Fruit fly (Drosophila melanogaster) whole organism, embryonic: Measurements from ENCODE around the gene eas.

Experiments used
- ATbp ChIP-seq: fragments of 200-800 bp; sonication (Bioruptor generic); optimal IDR thresholded peaks from 2 replicates; lab custom pipeline; 2017; ENCODE audit warnings: missing biosample characterization, mild to moderate bottlenecking, missing genetic modification characterization, missing genetic modification reagents
- Aef1 ChIP-seq: fragments of 200-800 bp; sonication (Bioruptor generic); IDR thresholded peaks from 3 replicates; pipeline ENCODE4 v1.3.6; 2022; ENCODE audit warnings: missing biosample characterization, missing genetic modification characterization
- Asciz ChIP-seq: fragments of 200-800 bp; sonication (Bioruptor generic); optimal IDR thresholded peaks from 2 replicates; lab custom pipeline; 2017; ENCODE audit warnings: missing biosample characterization, mild to moderate bottlenecking, missing genetic modification characterization, missing genetic modification reagents
- B-H1 ChIP-seq: fragments of 200-800 bp; sonication (Bioruptor generic); IDR thresholded peaks from 3 replicates; pipeline ENCODE4 v1.3.6; 2022; ENCODE audit warnings: missing biosample characterization, missing genetic modification characterization
- B-H2 ChIP-seq: fragments of 200-800 bp; sonication (Bioruptor generic); optimal IDR thresholded peaks from 2 replicates; lab custom pipeline; 2018; ENCODE audit warnings: missing biosample characterization, mild to moderate bottlenecking, missing genetic modification characterization
- Bdp1 ChIP-seq: fragments of 200-800 bp; sonication (Bioruptor generic); optimal IDR thresholded peaks from 3 replicates; lab custom pipeline; 2016; ENCODE audit warnings: missing biosample characterization, missing genetic modification characterization
- CG10209 ChIP-seq: fragments of 200-800 bp; sonication (Bioruptor generic); optimal IDR thresholded peaks from 3 replicates; lab custom pipeline; 2017; ENCODE audit warnings: missing biosample characterization, mild to moderate bottlenecking, missing genetic modification characterization, missing genetic modification reagents
- CG10565 ChIP-seq: fragments of 200-800 bp; sonication (Bioruptor generic); optimal IDR thresholded peaks from 3 replicates; lab custom pipeline; 2016; ENCODE audit warnings: missing biosample characterization, mild to moderate bottlenecking, missing genetic modification characterization
- CG11560 ChIP-seq: fragments of 200-800 bp; sonication (Bioruptor generic); IDR thresholded peaks from 3 replicates; pipeline ENCODE4 v1.3.6; 2022; ENCODE audit warnings: missing biosample characterization, missing genetic modification characterization
- CG15073 ChIP-seq: fragments of 200-800 bp; sonication (Bioruptor generic); optimal IDR thresholded peaks from 2 replicates; lab custom pipeline; 2016; ENCODE audit warnings: missing biosample characterization, missing genetic modification characterization
- CG1603 ChIP-seq: fragments of 200-800 bp; sonication (Bioruptor generic); optimal IDR thresholded peaks from 2 replicates; lab custom pipeline; 2019; ENCODE audit warnings: missing biosample characterization, mild to moderate bottlenecking, missing genetic modification characterization, moderate library complexity
- CG16815 ChIP-seq: fragments of 200-800 bp; sonication (Bioruptor generic); optimal IDR thresholded peaks from 3 replicates; lab custom pipeline; 2017; ENCODE audit warnings: missing biosample characterization, mild to moderate bottlenecking, missing genetic modification characterization
- CG17328 ChIP-seq: fragments of 200-800 bp; sonication (Bioruptor generic); IDR thresholded peaks from 2 replicates; pipeline ENCODE4 v1.3.6; 2022; ENCODE audit warnings: missing biosample characterization, missing genetic modification characterization
- CG17568 ChIP-seq: fragments of 200-800 bp; sonication (Bioruptor generic); optimal IDR thresholded peaks from 2 replicates; lab custom pipeline; 2018; ENCODE audit warnings: missing biosample characterization, mild to moderate bottlenecking, missing genetic modification characterization, moderate library complexity
- CG18764 ChIP-seq: fragments of 200-800 bp; sonication (Bioruptor generic); optimal IDR thresholded peaks from 3 replicates; lab custom pipeline; 2016; ENCODE audit warnings: missing biosample characterization, missing genetic modification characterization
- CG2712 ChIP-seq: fragments of 200-800 bp; optimal IDR thresholded peaks from 3 replicates; lab custom pipeline; 2019; ENCODE audit warnings: missing biosample characterization, mild to moderate bottlenecking, missing genetic modification characterization, moderate library complexity
- CG32532 ChIP-seq: fragments of 200-800 bp; sonication (Bioruptor generic); IDR thresholded peaks from 2 replicates; pipeline ENCODE4 v1.3.6; 2022; ENCODE audit warnings: missing biosample characterization, missing genetic modification characterization
- CG3407 ChIP-seq: fragments of 200-800 bp; sonication (Bioruptor generic); optimal IDR thresholded peaks from 2 replicates; lab custom pipeline; 2018; ENCODE audit warnings: missing biosample characterization, mild to moderate bottlenecking, missing genetic modification characterization
- CG34224 ChIP-seq: fragments of 200-800 bp; sonication (Bioruptor generic); IDR thresholded peaks from 3 replicates; pipeline ENCODE4 v1.3.6; 2022; ENCODE audit warnings: missing biosample characterization, missing genetic modification characterization; ENCODE audit not compliant: partially characterized antibody
- CG4360 ChIP-seq: fragments of 200-800 bp; sonication (Bioruptor generic); IDR thresholded peaks from 2 replicates; pipeline ENCODE4 v1.3.6; 2022; ENCODE audit warnings: missing biosample characterization, missing genetic modification characterization
- CG4730 ChIP-seq: fragments of 200-800 bp; sonication (Bioruptor generic); IDR thresholded peaks from 2 replicates; pipeline ENCODE4 v1.3.6; 2022; ENCODE audit warnings: missing biosample characterization, missing genetic modification characterization
- CG5245 ChIP-seq: fragments of 200-800 bp; sonication (Bioruptor generic); optimal IDR thresholded peaks from 3 replicates; lab custom pipeline; 2016; ENCODE audit warnings: missing biosample characterization, missing genetic modification characterization
- CG7745 ChIP-seq: fragments of 200-800 bp; sonication (Bioruptor generic); optimal IDR thresholded peaks from 2 replicates; lab custom pipeline; 2018; ENCODE audit warnings: missing biosample characterization, mild to moderate bottlenecking, missing genetic modification characterization, moderate library complexity
- CG8765 ChIP-seq: fragments of 200-800 bp; sonication (Bioruptor generic); IDR thresholded peaks from 2 replicates; pipeline ENCODE4 v1.3.6; 2022; ENCODE audit warnings: missing biosample characterization, missing genetic modification characterization
- CoRest ChIP-seq: fragments of 200-800 bp; sonication (Bioruptor generic); optimal IDR thresholded peaks from 3 replicates; lab custom pipeline; 2018; ENCODE audit warnings: missing biosample characterization, mild to moderate bottlenecking, missing genetic modification characterization, moderate library complexity
- D19A ChIP-seq: fragments of 200-800 bp; optimal IDR thresholded peaks from 3 replicates; lab custom pipeline; 2019; ENCODE audit warnings: missing biosample characterization, mild to moderate bottlenecking, missing genetic modification characterization, moderate library complexity
- Dip2 ChIP-seq: fragments of 200-800 bp; sonication (Bioruptor generic); IDR thresholded peaks from 2 replicates; pipeline ENCODE4 v1.3.6; 2022; ENCODE audit warnings: missing biosample characterization, missing genetic modification characterization
- Eip74EF ChIP-seq, 2 experiments: fragments of 200-800 bp in 1 of 2; fragments of >200 bp in 1 of 2; sonication (Bioruptor generic) in 1 of 2; optimal IDR thresholded peaks; 2 replicates each; lab custom pipeline; 2017 to 2019; ENCODE audit warnings: missing biosample characterization in 2 of 2, missing genetic modification characterization in 2 of 2, mild to moderate bottlenecking in 1 of 2, moderate library complexity in 1 of 2
- HmgD ChIP-seq: fragments of 200-800 bp; sonication (Bioruptor generic); optimal IDR thresholded peaks from 3 replicates; lab custom pipeline; 2016; ENCODE audit warnings: missing biosample characterization, missing genetic modification characterization
- Hr78 ChIP-seq, 2 experiments: fragments of 200-800 bp in 1 of 2; fragments of >200 bp in 1 of 2; sonication (Bioruptor generic) in 1 of 2; optimal IDR thresholded peaks; 2 replicates each; lab custom pipeline; 2017 to 2019; ENCODE audit warnings: missing biosample characterization in 2 of 2, missing genetic modification characterization in 2 of 2, mild to moderate bottlenecking in 1 of 2, moderate library complexity in 1 of 2
- Hsf ChIP-seq: fragments of 200-800 bp; sonication (Bioruptor generic); optimal IDR thresholded peaks from 3 replicates; lab custom pipeline; 2016; ENCODE audit warnings: missing biosample characterization, missing genetic modification characterization
- NC2α ChIP-seq: fragments of 200-800 bp; sonication (Bioruptor generic); optimal IDR thresholded peaks from 2 replicates; lab custom pipeline; 2016; ENCODE audit warnings: missing biosample characterization, missing genetic modification characterization
- Optix ChIP-seq: fragments of 200-800 bp; sonication (Bioruptor generic); IDR thresholded peaks from 3 replicates; pipeline ENCODE4 v1.3.6; 2022; ENCODE audit warnings: missing biosample characterization, missing genetic modification characterization
- Pdp1 ChIP-seq, 2 experiments: fragments of 200-800 bp; sonication (Bioruptor generic); optimal IDR thresholded peaks; 3 replicates each; lab custom pipeline; 2016; ENCODE audit warnings: missing biosample characterization in 2 of 2, missing genetic modification characterization in 2 of 2, mild to moderate bottlenecking in 1 of 2, moderate library complexity in 1 of 2
- Ravus ChIP-seq: fragments of 200-800 bp; sonication (Bioruptor generic); IDR thresholded peaks from 2 replicates; pipeline ENCODE4 v1.3.6; 2022; ENCODE audit warnings: missing biosample characterization, missing genetic modification characterization
- Sox102F ChIP-seq: fragments of 200-800 bp; sonication (Bioruptor generic); optimal IDR thresholded peaks from 2 replicates; lab custom pipeline; 2018; ENCODE audit warnings: missing biosample characterization, mild to moderate bottlenecking, missing genetic modification characterization, moderate library complexity
- chinmo ChIP-seq: fragments of 200-800 bp; sonication (Bioruptor generic); IDR thresholded peaks from 4 replicates; pipeline ENCODE4 v1.3.6; 2022; ENCODE audit warnings: missing biosample characterization, missing genetic modification characterization; ENCODE audit not compliant: partially characterized antibody
- dm ChIP-seq: fragments of 200-800 bp; sonication (Bioruptor generic); optimal IDR thresholded peaks from 3 replicates; lab custom pipeline; 2016; ENCODE audit warnings: missing biosample characterization, missing genetic modification characterization
- dmrt11E ChIP-seq: fragments of 200-800 bp; sonication (Bioruptor generic); optimal IDR thresholded peaks from 3 replicates; lab custom pipeline; 2018; ENCODE audit warnings: missing biosample characterization, mild to moderate bottlenecking, missing genetic modification characterization, moderate library complexity
- en ChIP-seq: fragments of 200-800 bp; sonication (Bioruptor generic); optimal IDR thresholded peaks from 2 replicates; lab custom pipeline; 2016; ENCODE audit warnings: missing biosample characterization, missing genetic modification characterization
- fd102C ChIP-seq: fragments of 200-800 bp; sonication (Bioruptor generic); optimal IDR thresholded peaks from 2 replicates; lab custom pipeline; 2018; ENCODE audit warnings: missing biosample characterization, mild to moderate bottlenecking, missing genetic modification characterization, moderate library complexity
- fd96Cb ChIP-seq: fragments of 200-800 bp; sonication (Bioruptor generic); optimal IDR thresholded peaks from 2 replicates; lab custom pipeline; 2018; ENCODE audit warnings: missing biosample characterization, mild to moderate bottlenecking, missing genetic modification characterization, moderate library complexity
- h ChIP-seq: fragments of >200 bp; optimal IDR thresholded peaks from 2 replicates; lab custom pipeline; 2017
- ind ChIP-seq: fragments of 200-800 bp; sonication (Bioruptor generic); optimal IDR thresholded peaks from 3 replicates; lab custom pipeline; 2016; ENCODE audit warnings: missing biosample characterization, missing genetic modification characterization
- insv ChIP-seq, 2 experiments: fragments of 200-800 bp; sonication (Bioruptor generic); optimal IDR thresholded peaks; 3 replicates each; lab custom pipeline; 2016 to 2018; ENCODE audit warnings: missing biosample characterization in 2 of 2, missing genetic modification characterization in 2 of 2
- klu ChIP-seq: fragments of 200-800 bp; sonication (Bioruptor generic); IDR thresholded peaks from 2 replicates; pipeline ENCODE4 v1.3.6; 2022; ENCODE audit warnings: missing biosample characterization, missing genetic modification characterization
- peb ChIP-seq: fragments of 200-800 bp; sonication (Bioruptor generic); IDR thresholded peaks from 2 replicates; pipeline ENCODE4 v1.3.6; 2022; ENCODE audit warnings: missing biosample characterization, missing genetic modification characterization
- shn ChIP-seq: fragments of 200-800 bp; sonication (Bioruptor generic); optimal IDR thresholded peaks from 3 replicates; lab custom pipeline; 2016; ENCODE audit warnings: missing biosample characterization, missing genetic modification characterization
- sr ChIP-seq: fragments of 200-800 bp; sonication (Bioruptor generic); IDR thresholded peaks from 3 replicates; pipeline ENCODE4 v1.3.6; 2022; ENCODE audit warnings: missing biosample characterization, missing genetic modification characterization
- tin ChIP-seq: fragments of 200-800 bp; sonication (Bioruptor generic); optimal IDR thresholded peaks from 3 replicates; lab custom pipeline; 2016; ENCODE audit warnings: missing biosample characterization, missing genetic modification characterization
- tio ChIP-seq: fragments of 200-800 bp; sonication (Bioruptor generic); optimal IDR thresholded peaks from 2 replicates; lab custom pipeline; 2017; ENCODE audit warnings: missing biosample characterization, missing genetic modification characterization, inconsistent platforms
- trem ChIP-seq: fragments of 200-800 bp; optimal IDR thresholded peaks from 3 replicates; lab custom pipeline; 2019; ENCODE audit warnings: missing biosample characterization, mild to moderate bottlenecking, missing genetic modification characterization, moderate library complexity

The eas gene

dm6 chrX:16244731-16245130, 33.4 kb upstream of the eas start (continued):
- TF ChIP-seq CG7745 (no peak), CG17568 (GFP tag; lab: Kevin White, UChicago) (no peak), D19A (tag; lab: Kevin White, UChicago) (no peak), CG18764 (no peak), Asciz (GFP tag; lab: Kevin White, UChicago) (no peak), Ravus (GFP tag; lab: Robert Waterston, UW) (no peak), B-H1 (GFP tag; lab: Robert Waterston, UW) (no peak), peb (GFP tag; lab: Robert Waterston, UW) (no peak), CG16815 (no peak), CoRest (tag; lab: Kevin White, UChicago) (peak; percentile 22), trem (tag; lab: Kevin White, UChicago) (no peak), CG5245 (GFP tag; lab: Kevin White, UChicago) (peak; percentile 18), Eip74EF (GFP tag; optimal IDR thresholded peaks at IDR 0.05; lab: Kevin White, UChicago) (no peak), CG8765 (GFP tag; lab: Robert Waterston, UW) (no peak), tin (no peak), NC2α (no peak), CG34224 (GFP tag; lab: Robert Waterston, UW) (no peak), CG4360 (GFP tag; lab: Robert Waterston, UW) (no peak), ind (GFP tag; lab: Kevin White, UChicago) (no peak), Pdp1 (GFP tag; optimal IDR thresholded peaks at IDR 0.05; lab: Kevin White, UChicago) (no peak), Hr78 (GFP tag; optimal IDR thresholded peaks at IDR 0.05; lab: Kevin White, UChicago) (no peak), CG1603 (tag; lab: Kevin White, UChicago) (peak; percentile 17), chinmo (GFP tag; lab: Robert Waterston, UW) (no peak), sr (no peak), CG10565 (no peak), CG10209 (GFP tag; lab: Kevin White, UChicago) (no peak), fd102C (GFP tag; lab: Kevin White, UChicago) (no peak), Optix (GFP tag; lab: Robert Waterston, UW) (no peak), Aef1 (GFP tag; lab: Robert Waterston, UW) (no peak), fd96Cb (tag; lab: Kevin White, UChicago) (no peak), CG17328 (GFP tag; lab: Robert Waterston, UW) (no peak), Sox102F (GFP tag; lab: Kevin White, UChicago) (no peak), Dip2 (peak; percentile 86), CG15073 (GFP tag; lab: Kevin White, UChicago) (no peak), h (lab: Kevin White, UChicago) (no peak), shn (GFP tag; lab: Kevin White, UChicago) (no peak), dmrt11E (tag; lab: Kevin White, UChicago) (peak; percentile 22), Hsf (GFP tag; lab: Kevin White, UChicago) (peak; percentile 4), CG2712 (tag; lab: Kevin White, UChicago) (peak; percentile 19), dm (GFP tag; lab: Kevin White, UChicago) (no peak), CG4730 (GFP tag; lab: Robert Waterston, UW) (no peak), Bdp1 (GFP tag; lab: Kevin White, UChicago) (no peak), en (GFP tag; lab: Kevin White, UChicago) (no peak), CG3407 (no peak), tio (no peak), CG32532 (GFP tag; lab: Robert Waterston, UW) (peak; percentile 48; the same call in 1 of the 2 replicates), HmgD (GFP tag; lab: Kevin White, UChicago) (no peak), CG11560 (tag; lab: Robert Waterston, UW) (no peak), insv (GFP tag; optimal IDR thresholded peaks at IDR 0.05; lab: Kevin White, UChicago) (peak in 1 of 2 experiments; percentile 1), ATbp (GFP tag; lab: Kevin White, UChicago) (no peak), B-H2 (no peak), klu (no peak)
